Worm (Caenorhabditis elegans): Measurements from ENCODE around the gene lip-1.
"Not testable (repeated sequence)": the region's sequence is repeated elsewhere in the genome, so short reads cannot be mapped to it uniquely, and the experiment has no call there.

The lip-1 gene

DNA sequence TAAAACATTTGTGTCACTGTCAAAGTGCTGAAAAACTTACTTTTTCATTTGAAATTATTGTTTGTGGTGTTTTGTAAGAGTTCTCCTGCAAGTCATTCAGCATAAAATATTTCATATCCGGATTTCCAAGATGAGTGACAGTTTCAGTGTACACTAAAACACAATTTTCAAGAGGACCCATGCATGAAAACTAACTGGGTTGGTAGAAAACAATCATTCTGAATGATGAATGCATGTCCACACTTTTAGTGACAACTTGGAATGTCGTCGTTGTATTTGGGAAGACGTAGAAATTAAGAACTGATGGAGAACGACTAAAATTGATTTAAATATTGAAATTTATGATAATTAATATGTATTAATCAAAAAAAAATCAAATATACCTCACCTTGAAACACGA, 21.0 kb upstream of the lip-1 start:
- no peak for TF ChIP-seq zim-3 (tag; optimal IDR thresholded peaks at IDR 0.05)

DNA sequence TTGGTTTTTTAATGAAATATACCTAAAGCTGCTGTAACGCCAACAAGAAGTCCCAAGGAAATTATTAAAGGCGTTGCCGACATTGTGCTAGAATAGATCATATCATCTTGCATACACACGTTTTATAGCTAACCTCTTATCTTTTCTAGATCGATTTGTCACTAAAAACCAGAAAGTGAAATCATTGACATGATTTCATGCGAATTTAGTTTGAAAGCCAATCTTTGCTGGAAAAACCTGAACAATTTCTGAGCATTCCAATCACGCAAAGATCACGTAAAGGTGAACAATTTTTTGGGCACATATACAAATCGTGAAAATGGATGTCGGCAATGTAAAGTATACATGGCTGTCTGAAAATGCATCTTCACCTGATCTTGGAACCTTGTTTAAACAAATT, 20.4 kb upstream of the lip-1 start, which contains the start of gene C17H12.6:
Gene C17H12.6 (minus strand): TSS at position 101 of the 400 bp plus-strand sequence.
- TF ChIP-seq attf-3 (GFP tag; conservative IDR thresholded peaks at IDR 0.05) (no peak), ceh-79 (tag; optimal IDR thresholded peaks at IDR 0.05) (no peak), hsf-1 (GFP tag; IDR thresholded peaks at IDR 0.05) (no peak)

ce11 chrIV:6824622-6825021, 18.1 kb upstream of the lip-1 start, which contains the start of gene H20E11.3:
Gene H20E11.3 (plus strand): TSS chrIV:6824816.
- TF ChIP-seq Y95B8A.8 (GFP tag; IDR thresholded peaks at IDR 0.05) = no peak
- peak; percentile 47 for TF ChIP-seq nhr-80 (tag; optimal IDR thresholded peaks at IDR 0.05)

ce11 chrIV:6827477-6827876, 15.3 kb upstream of the lip-1 start, which contains the start of gene H20E11.2:
Gene H20E11.2 (plus strand): TSS chrIV:6827777.
- not testable (repeated sequence) for TF ChIP-seq rec-8 (tag; optimal IDR thresholded peaks at IDR 0.05); ama-1 (optimal IDR thresholded peaks at IDR 0.05); ama-1 (GFP tag; optimal IDR thresholded peaks at IDR 0.05); hmg-20 (GFP tag; IDR thresholded peaks at IDR 0.05)

- TF ChIP-seq nhr-80 (tag; optimal IDR thresholded peaks at IDR 0.05) (peak; percentile 29), egrh-3 (GFP tag; IDR thresholded peaks at IDR 0.05) (no peak), ZK185.1 (tag; optimal IDR thresholded peaks at IDR 0.05; ENCODE audit: poor library complexity, severe bottlenecking) (no peak), aptf-3 (GFP tag; IDR thresholded peaks at IDR 0.05) (no peak), repo-1 (tag; optimal IDR thresholded peaks at IDR 0.05) (no peak)
These were observed 12.9 kb upstream of the lip-1 start, which contains the start of gene H20E11.1 for ce11 chrIV:6829902-6830301. Gene H20E11.1 (plus strand): TSS chrIV:6830145.

DNA sequence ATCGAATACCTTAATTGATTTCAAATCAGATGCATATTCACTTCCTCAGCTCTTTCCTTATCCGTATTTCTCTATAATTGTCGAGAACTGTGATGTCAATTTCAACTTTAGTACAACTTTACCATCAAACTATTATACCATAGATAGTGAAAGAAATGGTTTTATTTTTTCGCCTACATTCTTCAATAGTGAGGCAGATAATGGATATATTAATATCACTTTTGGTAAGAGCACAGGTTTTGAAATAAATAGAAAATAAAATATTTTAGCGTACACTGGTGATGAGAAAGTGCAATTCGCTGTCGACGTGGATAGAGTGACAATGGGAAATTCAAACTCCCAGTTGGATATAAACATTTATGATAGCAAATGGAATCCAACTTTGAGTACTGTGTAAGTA, 10.6 kb upstream of the lip-1 start:
- TF ChIP-seq ama-1 (optimal IDR thresholded peaks at IDR 0.05) = no peak
- no peak for TF ChIP-seq ama-1 (GFP tag; optimal IDR thresholded peaks at IDR 0.05)
- TF ChIP-seq nhr-80 (tag; optimal IDR thresholded peaks at IDR 0.05) = no peak
- no peak for TF ChIP-seq die-1 (tag; optimal IDR thresholded peaks at IDR 0.05)
- TF ChIP-seq repo-1 (tag; optimal IDR thresholded peaks at IDR 0.05) = no peak
- TF ChIP-seq atf-7 (tag; optimal IDR thresholded peaks at IDR 0.05) = no peak
- no peak for TF ChIP-seq egl-44 (GFP tag; IDR thresholded peaks at IDR 0.05)

DNA sequence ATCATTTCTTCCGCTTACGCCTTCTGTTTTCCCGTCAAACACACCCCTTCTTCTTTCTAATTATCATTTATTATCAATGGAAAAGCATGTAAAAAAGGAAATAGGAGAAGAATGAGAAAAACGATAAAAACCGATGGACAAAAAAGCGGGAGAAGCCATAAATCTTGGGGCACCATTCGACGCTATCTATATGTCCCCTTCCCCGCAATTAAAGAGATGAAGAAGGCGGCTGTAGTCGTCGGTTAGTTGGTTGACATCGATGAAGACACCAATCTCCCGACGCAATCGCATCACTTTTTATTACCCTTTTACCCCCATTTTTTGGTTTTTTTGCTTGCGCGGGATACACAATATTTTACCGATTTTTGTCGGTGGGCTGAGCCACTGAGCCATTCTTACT, 9.1 kb upstream of the lip-1 start:
- TF ChIP-seq T26A5.8 (tag; optimal IDR thresholded peaks at IDR 0.05) = no peak
- no peak for TF ChIP-seq hmg-20 (GFP tag; IDR thresholded peaks at IDR 0.05)
- no peak for TF ChIP-seq attf-3 (GFP tag; conservative IDR thresholded peaks at IDR 0.05)
- TF ChIP-seq egrh-3 (GFP tag; IDR thresholded peaks at IDR 0.05) = no peak
- TF ChIP-seq F49E8.2 (tag; optimal IDR thresholded peaks at IDR 0.05; ENCODE audit: insufficient read depth) = no peak
- TF ChIP-seq dpl-1 (GFP tag; optimal IDR thresholded peaks at IDR 0.05) = no peak
- TF ChIP-seq aptf-3 (GFP tag; IDR thresholded peaks at IDR 0.05) = no peak
- no peak for TF ChIP-seq chd-7 (tag; optimal IDR thresholded peaks at IDR 0.05)
- TF ChIP-seq pha-4 (tag; optimal IDR thresholded peaks at IDR 0.05) = no peak
- TF ChIP-seq athp-1 (tag; optimal IDR thresholded peaks at IDR 0.05) = no peak
- TF ChIP-seq B0336.3 (GFP tag; IDR thresholded peaks at IDR 0.05) = no peak

- TF ChIP-seq Y56A3A.18 (GFP tag; IDR thresholded peaks at IDR 0.05) (no peak), egl-18 (GFP tag; IDR thresholded peaks at IDR 0.05) (no peak), tbx-9 (tag; optimal IDR thresholded peaks at IDR 0.05; ENCODE audit: borderline replicate concordance) (no peak), nhr-90 (tag; optimal IDR thresholded peaks at IDR 0.05) (no peak), nhr-27 (tag; optimal IDR thresholded peaks at IDR 0.05) (no peak), tlf-1 (GFP tag; optimal IDR thresholded peaks at IDR 0.05) (no peak), hsf-1 (GFP tag; IDR thresholded peaks at IDR 0.05) (no peak), chd-7 (tag; optimal IDR thresholded peaks at IDR 0.05) (no peak), F57C9.4 (tag; optimal IDR thresholded peaks at IDR 0.05) (no peak), bed-2 (GFP tag; IDR thresholded peaks at IDR 0.05) (no peak), tbp1 (GFP tag; optimal IDR thresholded peaks at IDR 0.05) (no peak)
These were observed 8.1 kb upstream of the lip-1 start for ce11 chrIV:6834705-6835104.

Data from whole organism, young adult.